Worm (Caenorhabditis elegans) whole organism, midembryonic: Measurements from ENCODE around the gene Y82E9BR.3.

Source experiments
- T22C8.4 ChIP-seq: fragments of 200-800 bp; sonication (Bioruptor generic); IDR thresholded peaks from 2 replicates; pipeline ENCODE4 v1.3.6; 2022; ENCODE audit warnings: missing genetic modification characterization, missing compliant biosample characterization
- cog-1 ChIP-seq: sonication (generic microtip); optimal IDR thresholded peaks from 2 replicates; lab custom pipeline; 2016; ENCODE audit warnings: missing genetic modification characterization, missing compliant biosample characterization
- flt-1 ChIP-seq: fragments of 200-800 bp; sonication (Bioruptor generic); IDR thresholded peaks from 2 replicates; pipeline ENCODE4 v1.3.6; 2022; ENCODE audit warnings: missing genetic modification characterization, missing compliant biosample characterization
- klf-2 ChIP-seq: fragments of 200-800 bp; sonication (Bioruptor generic); conservative IDR thresholded peaks from 2 replicates; pipeline ENCODE4 v1.3.6; 2022; ENCODE audit warnings: missing genetic modification reagents, missing genetic modification characterization, missing compliant biosample characterization
- med-1 ChIP-seq: sonication (generic microtip); optimal IDR thresholded peaks from 2 replicates; lab custom pipeline; 2017; ENCODE audit warnings: missing genetic modification characterization, mild to moderate bottlenecking, missing compliant biosample characterization, antibody characterized with exemption, missing genetic modification reagents; ENCODE audit not compliant: insufficient read depth
- ref-1 ChIP-seq: fragments of 200-800 bp; sonication (Bioruptor generic); conservative IDR thresholded peaks from 2 replicates; pipeline ENCODE4 v1.3.6; 2022; ENCODE audit warnings: missing genetic modification reagents, missing genetic modification characterization, missing compliant biosample characterization
- tab-1 ChIP-seq: fragments of 200-800 bp; sonication (Bioruptor generic); IDR thresholded peaks from 2 replicates; pipeline ENCODE4 v1.3.6; 2022; ENCODE audit warnings: missing genetic modification characterization, missing compliant biosample characterization
- ztf-23 ChIP-seq: fragments of 200-800 bp; sonication (Bioruptor generic); IDR thresholded peaks from 2 replicates; pipeline ENCODE4 v1.3.6; 2022; ENCODE audit warnings: missing genetic modification reagents, missing genetic modification characterization, missing compliant biosample characterization
- ztf-29 ChIP-seq: fragments of 200-800 bp; sonication (Bioruptor generic); IDR thresholded peaks from 2 replicates; pipeline ENCODE4 v1.3.6; 2022; ENCODE audit warnings: missing genetic modification reagents, missing genetic modification characterization, missing compliant biosample characterization

The Y82E9BR.3 gene

DNA sequence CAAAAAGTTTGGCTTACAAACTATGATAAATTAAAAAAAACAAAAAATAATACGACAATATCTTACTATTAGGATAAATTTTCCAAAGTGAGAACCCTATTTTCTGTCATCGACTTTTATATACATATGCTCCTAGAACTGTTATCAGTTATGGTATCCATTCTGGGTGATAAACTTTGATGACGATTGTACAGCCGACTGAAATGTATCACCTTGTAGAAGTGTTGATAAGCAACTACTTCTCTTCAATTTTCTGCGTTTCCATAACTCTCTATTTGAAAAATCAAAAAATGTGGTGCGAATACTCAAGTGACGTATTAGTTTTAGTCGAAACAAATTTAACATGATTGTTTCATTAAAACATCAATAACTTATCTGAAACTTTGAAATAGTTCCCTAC, 29.0 kb upstream of the Y82E9BR.3 start:
- TF ChIP-seq flt-1 (GFP tag; lab: Robert Waterston, UW) (no peak), klf-2 (GFP tag; lab: Robert Waterston, UW) (no peak), T22C8.4 (no peak), med-1 (no peak), ztf-29 (GFP tag; lab: Robert Waterston, UW) (no peak), ztf-23 (GFP tag; lab: Robert Waterston, UW) (no peak), ref-1 (GFP tag; lab: Robert Waterston, UW) (no peak)

DNA sequence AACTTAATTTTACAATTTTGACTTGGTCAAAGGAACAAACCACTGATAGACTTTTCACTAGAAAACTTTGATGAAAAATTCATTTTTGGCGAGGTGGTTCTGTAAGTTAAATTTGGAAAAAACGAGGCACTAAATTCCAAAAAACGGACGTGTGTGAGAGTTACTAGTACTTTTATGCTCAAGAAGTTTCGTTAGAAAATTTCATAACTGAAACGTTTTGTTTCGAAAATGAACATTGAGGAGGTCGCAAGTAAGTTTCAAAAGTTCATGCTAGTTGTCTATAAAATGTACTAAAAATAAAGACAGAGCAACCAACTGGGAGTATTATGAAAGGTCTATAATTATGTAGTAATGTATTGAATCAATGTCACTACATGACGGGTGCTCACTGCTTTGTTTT, 27.2 kb upstream of the Y82E9BR.3 start, which contains the start of gene pals-17:
Gene pals-17 (minus strand): TSS at position 101 of the 400 bp plus-strand sequence.
- TF ChIP-seq klf-2 (GFP tag; lab: Robert Waterston, UW) (no peak), tab-1 (GFP tag; lab: Robert Waterston, UW) (no peak)

DNA sequence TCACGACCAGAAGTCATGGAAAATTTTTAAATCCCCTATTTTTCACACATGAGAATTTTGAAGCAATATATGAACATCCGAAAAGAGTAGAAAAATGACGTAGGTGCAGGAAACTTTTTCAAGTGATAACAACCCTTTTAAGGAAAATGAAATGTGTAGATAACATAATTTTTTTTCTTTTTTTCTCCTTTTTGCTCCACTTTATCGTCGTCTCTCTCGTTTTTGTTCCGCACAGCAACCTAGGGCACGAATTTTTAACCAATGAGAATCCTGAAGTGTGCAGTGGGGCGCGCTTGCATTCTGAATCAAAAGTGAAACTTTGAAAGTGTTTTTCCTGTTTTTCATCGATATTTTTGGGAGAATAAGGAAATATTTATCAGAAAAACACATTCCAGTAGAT, 26.2 kb upstream of the Y82E9BR.3 start:
- no peak for TF ChIP-seq flt-1 (GFP tag; lab: Robert Waterston, UW)
- no peak for TF ChIP-seq ztf-23 (GFP tag; lab: Robert Waterston, UW)
- TF ChIP-seq med-1: no peak
- no peak for TF ChIP-seq cog-1
- no peak for TF ChIP-seq T22C8.4
- TF ChIP-seq tab-1 (GFP tag; lab: Robert Waterston, UW): no peak
- no peak for TF ChIP-seq ref-1 (GFP tag; lab: Robert Waterston, UW)
- TF ChIP-seq ztf-29 (GFP tag; lab: Robert Waterston, UW): no peak
- no peak for TF ChIP-seq klf-2 (GFP tag; lab: Robert Waterston, UW)

- TF ChIP-seq med-1 (no peak), cog-1 (no peak), T22C8.4 (no peak), klf-2 (GFP tag; lab: Robert Waterston, UW) (no peak), tab-1 (GFP tag; lab: Robert Waterston, UW) (no peak), ztf-23 (GFP tag; lab: Robert Waterston, UW) (no peak), ref-1 (GFP tag; lab: Robert Waterston, UW) (no peak), flt-1 (GFP tag; lab: Robert Waterston, UW) (no peak), ztf-29 (GFP tag; lab: Robert Waterston, UW) (no peak)
These were observed 23.6 kb upstream of the Y82E9BR.3 start for ce11 chrIII:1395355-1395754.

ce11 chrIII:1398183-1398582, 20.8 kb upstream of the Y82E9BR.3 start:
- no peak for TF ChIP-seq flt-1 (GFP tag; lab: Robert Waterston, UW)
- no peak for TF ChIP-seq cog-1

DNA sequence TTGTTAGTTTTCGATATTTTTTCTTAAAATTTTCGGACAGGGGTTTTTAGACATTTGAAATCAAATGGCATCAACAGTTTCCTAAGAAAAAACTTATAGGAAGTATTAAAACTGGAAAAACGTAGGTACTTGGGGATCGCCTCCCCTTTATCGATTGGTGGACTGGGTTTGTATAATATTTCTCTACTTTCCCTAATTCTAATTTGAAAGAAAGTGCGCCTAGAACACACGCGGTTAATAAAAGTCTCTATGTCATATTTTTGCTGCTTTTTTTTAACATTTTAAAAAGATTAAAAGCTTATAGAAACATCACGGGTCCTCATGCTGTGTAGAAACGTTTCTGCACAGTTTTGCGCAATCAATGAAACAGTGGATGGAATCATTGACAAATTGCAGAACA, 19.3 kb upstream of the Y82E9BR.3 start, which contains the start of gene pals-16:
Gene pals-16 (plus strand): TSS at position 301 of the 400 bp plus-strand sequence.
- TF ChIP-seq tab-1 (GFP tag; lab: Robert Waterston, UW): no peak
- no peak for TF ChIP-seq flt-1 (GFP tag; lab: Robert Waterston, UW)
- no peak for TF ChIP-seq ztf-29 (GFP tag; lab: Robert Waterston, UW)
- no peak for TF ChIP-seq med-1
- no peak for TF ChIP-seq cog-1
- TF ChIP-seq klf-2 (GFP tag; lab: Robert Waterston, UW): no peak
- no peak for TF ChIP-seq ref-1 (GFP tag; lab: Robert Waterston, UW)
- TF ChIP-seq T22C8.4: no peak
- TF ChIP-seq ztf-23 (GFP tag; lab: Robert Waterston, UW): no peak

DNA sequence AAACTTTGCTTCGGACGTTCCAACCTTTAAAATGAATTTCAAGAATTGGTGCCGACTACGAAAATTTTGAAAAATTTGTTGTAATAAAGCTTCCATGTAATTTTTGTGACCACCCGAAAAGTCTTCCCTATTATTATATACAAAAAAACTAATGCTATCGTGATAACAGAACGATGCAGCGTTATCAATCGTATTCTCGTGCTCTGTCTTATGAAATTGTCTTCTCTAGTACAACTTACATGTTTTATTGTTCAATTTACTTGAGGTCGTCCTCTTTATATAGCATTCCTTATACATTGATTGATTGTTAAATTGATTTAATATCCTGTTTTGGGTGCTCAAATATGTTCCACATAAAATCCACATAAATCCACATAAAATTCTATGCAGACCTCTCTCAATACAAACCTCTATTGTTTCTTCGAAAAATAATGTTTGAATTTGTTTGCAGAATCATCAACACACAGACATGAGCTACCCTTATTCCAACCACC, 17.5 kb upstream of the Y82E9BR.3 start, which contains the start of gene pals-19:
Gene pals-19 (plus strand): TSS at position 444 of the 494 bp plus-strand sequence.
- TF ChIP-seq klf-2 (GFP tag; lab: Robert Waterston, UW) (no peak), ref-1 (GFP tag; lab: Robert Waterston, UW) (no peak), ztf-29 (GFP tag; lab: Robert Waterston, UW) (no peak), med-1 (no peak), T22C8.4 (no peak), ztf-23 (GFP tag; lab: Robert Waterston, UW) (no peak), tab-1 (GFP tag; lab: Robert Waterston, UW) (no peak), cog-1 (no peak), flt-1 (GFP tag; lab: Robert Waterston, UW) (no peak)

ce11 chrIII:1403108-1403507, 15.9 kb upstream of the Y82E9BR.3 start, which contains the start of gene pals-18:
Gene pals-18, plus strand, starts transcription at chrIII:1403408.
- no peak for TF ChIP-seq ref-1 (GFP tag; lab: Robert Waterston, UW)
- TF ChIP-seq flt-1 (GFP tag; lab: Robert Waterston, UW): no peak
- no peak for TF ChIP-seq cog-1
- TF ChIP-seq klf-2 (GFP tag; lab: Robert Waterston, UW): no peak
- TF ChIP-seq tab-1 (GFP tag; lab: Robert Waterston, UW): no peak
- no peak for TF ChIP-seq ztf-29 (GFP tag; lab: Robert Waterston, UW)
- no peak for TF ChIP-seq ztf-23 (GFP tag; lab: Robert Waterston, UW)

DNA sequence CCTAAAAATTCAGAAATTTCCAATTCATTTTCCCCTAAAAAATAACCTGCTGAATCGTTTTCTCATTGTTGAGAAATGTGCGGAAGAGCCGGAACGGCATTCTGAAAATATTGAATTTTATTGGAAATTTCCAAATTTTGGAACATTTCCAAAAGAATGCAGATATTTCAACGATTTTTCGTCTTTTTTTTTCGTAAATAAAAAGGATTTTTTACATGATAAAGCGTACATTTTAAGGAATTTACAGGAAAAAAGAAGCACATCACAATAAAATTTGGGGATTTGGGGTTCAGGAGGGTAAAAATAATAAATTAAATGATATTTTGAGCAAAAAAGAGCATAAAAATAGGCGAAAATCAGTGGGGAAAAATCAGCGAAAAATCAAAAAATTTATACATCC, 9.9 kb upstream of the Y82E9BR.3 start, which contains the start of gene Y82E9BR.22:
Gene Y82E9BR.22 (minus strand): TSS at position 101 of the 400 bp plus-strand sequence.
- TF ChIP-seq ref-1 (GFP tag; lab: Robert Waterston, UW) (no peak), T22C8.4 (no peak), flt-1 (GFP tag; lab: Robert Waterston, UW) (no peak), ztf-23 (GFP tag; lab: Robert Waterston, UW) (no peak)

DNA sequence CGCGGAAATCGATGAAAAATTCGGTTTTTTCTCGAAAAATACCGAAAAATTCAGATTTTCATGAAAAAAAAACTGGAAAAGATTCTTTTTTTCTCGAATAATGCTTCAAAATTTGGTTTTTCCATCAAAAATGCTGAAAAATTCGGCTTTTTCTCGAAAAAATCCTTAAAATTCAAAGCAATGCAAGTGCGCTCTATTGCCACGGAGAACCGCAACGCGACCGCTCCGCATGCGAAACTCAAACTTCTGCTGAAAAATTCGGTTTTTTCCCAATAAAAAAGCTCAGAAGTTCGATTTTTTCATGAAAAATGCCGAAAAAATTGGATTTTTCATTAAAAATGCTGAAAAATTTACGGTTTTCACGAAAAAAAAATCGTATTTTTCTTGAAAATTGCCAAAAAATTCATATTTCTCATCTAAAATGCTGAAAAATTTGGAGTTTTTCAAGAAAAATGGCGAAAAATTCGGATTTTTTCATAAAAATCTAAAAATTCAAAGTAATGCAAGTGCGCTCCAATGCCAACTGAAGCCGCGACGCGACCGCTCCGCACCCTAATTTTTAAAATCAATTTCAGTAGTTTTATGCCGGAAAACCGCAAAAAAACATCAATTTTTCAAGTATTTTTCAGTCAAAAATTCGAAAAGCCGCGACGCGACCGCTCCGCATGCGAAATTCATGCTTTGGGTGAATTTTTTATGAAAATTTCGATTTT, 5.7 kb upstream of the Y82E9BR.3 start:
- no peak for TF ChIP-seq T22C8.4
- no peak for TF ChIP-seq ztf-29 (GFP tag; lab: Robert Waterston, UW)
- TF ChIP-seq ztf-23 (GFP tag; lab: Robert Waterston, UW): no peak
- TF ChIP-seq med-1: no peak
- no peak for TF ChIP-seq tab-1 (GFP tag; lab: Robert Waterston, UW)
- TF ChIP-seq flt-1 (GFP tag; lab: Robert Waterston, UW): no peak
- no peak for TF ChIP-seq cog-1
- no peak for TF ChIP-seq klf-2 (GFP tag; lab: Robert Waterston, UW)
- no peak for TF ChIP-seq ref-1 (GFP tag; lab: Robert Waterston, UW)
